Worm (Caenorhabditis elegans) whole organism, L4 larva: ENCODE measurements around the gene C49A9.9.
A peak's percentile ranks its signal among the peaks of the same experiment; 100 is the strongest.

Experiments used
- F10B5.3 ChIP-seq: sonication (generic microtip); optimal IDR thresholded peaks from 2 replicates; lab custom pipeline; 2016; ENCODE audit warnings: mild to moderate bottlenecking, missing genetic modification characterization, missing compliant biosample characterization
- F26F4.8 ChIP-seq: fragments of 200-800 bp; sonication (Bioruptor generic); conservative IDR thresholded peaks from 2 replicates; pipeline ENCODE4 v1.3.6; 2022; ENCODE audit warnings: missing genetic modification characterization, missing compliant biosample characterization
- F37D6.2 ChIP-seq: sonication (generic microtip); optimal IDR thresholded peaks from 2 replicates; lab custom pipeline; 2016; ENCODE audit warnings: mild to moderate bottlenecking, missing genetic modification characterization, missing compliant biosample characterization
- F49E8.2 ChIP-seq: sonication (generic microtip); optimal IDR thresholded peaks from 2 replicates; lab custom pipeline; 2016; ENCODE audit warnings: missing compliant biosample characterization, mild to moderate bottlenecking, missing genetic modification characterization, borderline replicate concordance
- Y48G9A.11 ChIP-seq: fragments of 200-800 bp; sonication (Bioruptor generic); IDR thresholded peaks from 2 replicates; pipeline ENCODE4 v1.3.6; 2022; ENCODE audit warnings: missing genetic modification reagents, missing genetic modification characterization, missing compliant biosample characterization
- Y5F2A.4 ChIP-seq: fragments of 200-800 bp; sonication (Bioruptor generic); optimal IDR thresholded peaks from 2 replicates; lab custom pipeline; 2018; ENCODE audit warnings: mild to moderate bottlenecking, missing genetic modification characterization, missing compliant biosample characterization
- ZK337.2 ChIP-seq: fragments of 200-800 bp; sonication (Bioruptor generic); IDR thresholded peaks from 2 replicates; pipeline ENCODE4 v1.3.6; 2022; ENCODE audit warnings: missing genetic modification reagents, missing genetic modification characterization, missing compliant biosample characterization
- aha-1 ChIP-seq: fragments of 150-350 bp; peaks from one replicate; lab custom pipeline; 2014; ENCODE audit warnings: missing biosample characterization, missing genetic modification characterization
- attf-4 ChIP-seq: sonication (generic microtip); optimal IDR thresholded peaks from 3 replicates; lab custom pipeline; 2017; ENCODE audit warnings: missing biosample characterization, missing genetic modification characterization
- ceh-32 ChIP-seq: sonication (generic microtip); optimal IDR thresholded peaks from 2 replicates; lab custom pipeline; 2016; ENCODE audit warnings: mild to moderate bottlenecking, missing genetic modification characterization, missing compliant biosample characterization; ENCODE audit not compliant: poor library complexity
- ceh-44 ChIP-seq: fragments of 200-800 bp; sonication (Bioruptor generic); IDR thresholded peaks from 2 replicates; pipeline ENCODE4 v1.3.6; 2022; ENCODE audit warnings: missing genetic modification reagents, missing genetic modification characterization, missing compliant biosample characterization
- ctbp-1 ChIP-seq: fragments of 200-800 bp; sonication (Bioruptor generic); IDR thresholded peaks from 2 replicates; pipeline ENCODE4 v1.3.6; 2022; ENCODE audit warnings: missing genetic modification reagents, missing genetic modification characterization, missing compliant biosample characterization
- daf-12 ChIP-seq: fragments of 150-350 bp; optimal IDR thresholded peaks from 2 replicates; lab custom pipeline; 2014; ENCODE audit warnings: missing biosample characterization, missing genetic modification reagents, missing genetic modification characterization
- daf-16 ChIP-seq, 3 experiments: sonication (generic microtip); optimal IDR thresholded peaks; 2 replicates each; lab custom pipeline; 2016 to 2017; ENCODE audit warnings: missing genetic modification characterization in 3 of 3, missing genetic modification reagents in 3 of 3, mild to moderate bottlenecking in 2 of 3, missing compliant biosample characterization in 2 of 3, missing biosample characterization in 1 of 3, moderate library complexity in 1 of 3
- dmd-9 ChIP-seq: fragments of 200-800 bp; sonication (Bioruptor generic); IDR thresholded peaks from 2 replicates; pipeline ENCODE4 v1.3.6; 2022; ENCODE audit warnings: missing genetic modification reagents, missing genetic modification characterization, missing compliant biosample characterization
- dpl-1 ChIP-seq: fragments of 150-350 bp; optimal IDR thresholded peaks from 2 replicates; lab custom pipeline; 2014; ENCODE audit warnings: missing biosample characterization, missing genetic modification reagents, missing genetic modification characterization
- duxl-1 ChIP-seq: sonication (generic microtip); optimal IDR thresholded peaks from 2 replicates; lab custom pipeline; 2016; ENCODE audit warnings: mild to moderate bottlenecking, missing genetic modification characterization, moderate library complexity, missing compliant biosample characterization; ENCODE audit not compliant: poor library complexity
- dve-1 ChIP-seq: sonication (generic microtip); optimal IDR thresholded peaks from 2 replicates; lab custom pipeline; 2017; ENCODE audit warnings: antibody characterized with exemption, mild to moderate bottlenecking, missing genetic modification characterization, missing compliant biosample characterization; ENCODE audit not compliant: insufficient read depth
- fkh-10 ChIP-seq: fragments of 150-350 bp; optimal IDR thresholded peaks from 2 replicates; lab custom pipeline; 2014; ENCODE audit warnings: missing biosample characterization, missing genetic modification reagents, missing genetic modification characterization
- hif-1 ChIP-seq, 2 experiments: sonication (generic microtip); optimal IDR thresholded peaks; 2 replicates each; lab custom pipeline; 2016 to 2017; ENCODE audit warnings: missing compliant biosample characterization in 2 of 2, missing genetic modification characterization in 2 of 2, missing genetic modification reagents in 2 of 2, missing genotype in 2 of 2, mild to moderate bottlenecking in 1 of 2
- hlh-30 ChIP-seq: sonication (generic microtip); optimal IDR thresholded peaks from 2 replicates; lab custom pipeline; 2017; ENCODE audit warnings: antibody characterized with exemption, mild to moderate bottlenecking, missing genetic modification characterization, missing compliant biosample characterization; ENCODE audit not compliant: insufficient read depth
- lim-7 ChIP-seq: fragments of 200-800 bp; sonication (Bioruptor generic); IDR thresholded peaks from 2 replicates; pipeline ENCODE4 v1.3.6; 2022; ENCODE audit warnings: missing genetic modification characterization, missing compliant biosample characterization
- lin-13 ChIP-seq: fragments of 150-350 bp; optimal IDR thresholded peaks from 2 replicates; lab custom pipeline; 2014; ENCODE audit warnings: missing biosample characterization, missing genetic modification reagents, missing genetic modification characterization
- lin-15B ChIP-seq: fragments of 150-350 bp; sonication (generic microtip); optimal IDR thresholded peaks from 3 replicates; lab custom pipeline; 2014; ENCODE audit warnings: missing biosample characterization, missing genetic modification characterization
- lin-29 ChIP-seq: fragments of 200-800 bp; sonication (Bioruptor generic); IDR thresholded peaks from 2 replicates; pipeline ENCODE4 v1.3.6; 2022; ENCODE audit warnings: missing genetic modification reagents, missing genetic modification characterization, missing compliant biosample characterization
- lsy-2 ChIP-seq, 2 experiments: fragments of 150-350 bp in 1 of 2; sonication (generic microtip) in 1 of 2; optimal IDR thresholded peaks; 2 replicates each; lab custom pipeline; 2014 to 2017; ENCODE audit warnings: missing biosample characterization in 2 of 2, missing genetic modification characterization in 2 of 2
- mdt-29 ChIP-seq: fragments of 200-800 bp; sonication (Bioruptor generic); IDR thresholded peaks from 2 replicates; pipeline ENCODE4 v1.3.6; 2022; ENCODE audit warnings: missing genetic modification reagents, missing genetic modification characterization, missing compliant biosample characterization
- mep-1 ChIP-seq: fragments of 150-350 bp; sonication (generic microtip); optimal IDR thresholded peaks from 3 replicates; lab custom pipeline; 2014; ENCODE audit warnings: missing biosample characterization, missing genetic modification characterization
- mes-2 ChIP-seq: sonication (generic microtip); optimal IDR thresholded peaks from 2 replicates; lab custom pipeline; 2016; ENCODE audit warnings: missing genotype, mild to moderate bottlenecking, missing genetic modification characterization, missing compliant biosample characterization; ENCODE audit not compliant: poor library complexity, severe bottlenecking
- nhr-102 ChIP-seq: sonication (generic microtip); optimal IDR thresholded peaks from 2 replicates; lab custom pipeline; 2016; ENCODE audit warnings: mild to moderate bottlenecking, missing genetic modification characterization, moderate library complexity, missing compliant biosample characterization
- nhr-11 ChIP-seq: fragments of 150-350 bp; optimal IDR thresholded peaks from 2 replicates; lab custom pipeline; 2014; ENCODE audit warnings: missing biosample characterization, missing genetic modification characterization
- nhr-111 ChIP-seq: fragments of 200-800 bp; sonication (Bioruptor generic); optimal IDR thresholded peaks from 2 replicates; lab custom pipeline; 2018; ENCODE audit warnings: mild to moderate bottlenecking, missing genetic modification characterization, missing compliant biosample characterization
- nhr-25 ChIP-seq: sonication (generic microtip); optimal IDR thresholded peaks from 2 replicates; lab custom pipeline; 2017; ENCODE audit warnings: missing genetic modification characterization, mild to moderate bottlenecking, missing compliant biosample characterization, antibody characterized with exemption, moderate library complexity, borderline replicate concordance; ENCODE audit not compliant: insufficient read depth
- nhr-42 ChIP-seq: fragments of 200-800 bp; sonication (Bioruptor generic); IDR thresholded peaks from 2 replicates; pipeline ENCODE4 v1.3.6; 2022; ENCODE audit warnings: missing genetic modification characterization, missing compliant biosample characterization
- nhr-6 ChIP-seq: fragments of 150-350 bp; optimal IDR thresholded peaks from 2 replicates; lab custom pipeline; 2014; ENCODE audit warnings: missing biosample characterization, missing genetic modification characterization
- nhr-76 ChIP-seq: fragments of 150-350 bp; optimal IDR thresholded peaks from 2 replicates; lab custom pipeline; 2014; ENCODE audit warnings: missing biosample characterization, missing genetic modification characterization
- nhr-77 ChIP-seq: fragments of 150-350 bp; optimal IDR thresholded peaks from 2 replicates; lab custom pipeline; 2014; ENCODE audit warnings: missing biosample characterization, missing genetic modification characterization
- pha-4 ChIP-seq, 2 experiments: fragments of 150-350 bp in 1 of 2; fragments of 200-800 bp in 1 of 2; sonication (Bioruptor generic) in 1 of 2; IDR thresholded peaks in 1 of 2; optimal IDR thresholded peaks in 1 of 2; 2 replicates each; pipeline versions ENCODE4 v1.3.6 to Lab custom; 2014 to 2022; ENCODE audit warnings: missing genetic modification characterization in 2 of 2, missing genetic modification reagents in 2 of 2, missing biosample characterization in 1 of 2, missing compliant biosample characterization in 1 of 2
- php-3 ChIP-seq: fragments of 200-800 bp; sonication (Bioruptor generic); IDR thresholded peaks from 2 replicates; pipeline ENCODE4 v1.3.6; 2022; ENCODE audit warnings: missing genetic modification reagents, missing genetic modification characterization, missing compliant biosample characterization
- rbr-2 ChIP-seq: sonication (generic microtip); optimal IDR thresholded peaks from 2 replicates; lab custom pipeline; 2016; ENCODE audit warnings: missing genotype, missing genetic modification characterization, missing compliant biosample characterization
- skn-1 ChIP-seq: fragments of 150-350 bp; optimal IDR thresholded peaks from 2 replicates; lab custom pipeline; 2014; ENCODE audit warnings: missing biosample characterization, missing genetic modification characterization
- spr-1 ChIP-seq: sonication (generic microtip); optimal IDR thresholded peaks from 2 replicates; lab custom pipeline; 2016; ENCODE audit warnings: mild to moderate bottlenecking, missing genetic modification characterization, missing compliant biosample characterization
- tra-1 ChIP-seq: fragments of 200-800 bp; sonication (Bioruptor generic); IDR thresholded peaks from 2 replicates; pipeline ENCODE4 v1.3.6; 2022; ENCODE audit warnings: missing genetic modification reagents, missing genetic modification characterization, missing compliant biosample characterization
- unc-130 ChIP-seq: sonication (generic microtip); optimal IDR thresholded peaks from 2 replicates; lab custom pipeline; 2016; ENCODE audit warnings: missing genetic modification reagents, missing genetic modification characterization, missing compliant biosample characterization
- unc-39 ChIP-seq: sonication (generic microtip); optimal IDR thresholded peaks from 2 replicates; lab custom pipeline; 2017; ENCODE audit warnings: missing biosample characterization, missing genetic modification characterization
- zag-1 ChIP-seq: fragments of 150-350 bp; optimal IDR thresholded peaks from 2 replicates; lab custom pipeline; 2014; ENCODE audit warnings: missing biosample characterization, missing genetic modification characterization
- zip-2 ChIP-seq: fragments of 150-350 bp; optimal IDR thresholded peaks from 2 replicates; lab custom pipeline; 2014; ENCODE audit warnings: missing biosample characterization, missing genetic modification characterization
- ztf-11 ChIP-seq: fragments of 150-350 bp; optimal IDR thresholded peaks from 2 replicates; lab custom pipeline; 2014; ENCODE audit warnings: missing biosample characterization, missing genetic modification characterization
- ztf-7 ChIP-seq: fragments of 150-350 bp; optimal IDR thresholded peaks from 2 replicates; lab custom pipeline; 2014; ENCODE audit warnings: missing biosample characterization, missing genetic modification characterization

The C49A9.9 gene

ce11 chrIV:6206294-6206776 is 10.8 kb upstream of the C49A9.9 start, which contains the start of gene C49A9.10:
TSS of gene C49A9.10 (minus strand) at chrIV:6206344.
- TF ChIP-seq pha-4 (GFP tag; IDR thresholded peaks at IDR 0.05; lab: Robert Waterston, UW) (0 out of 2 replicates have a peak, but pooled peaks have one; percentile 43), pha-4 (tag; optimal IDR thresholded peaks at IDR 0.05; lab: Kevin White, UChicago) (peak; percentile 36), nhr-6 (no peak), php-3 (GFP tag; lab: Robert Waterston, UW) (no peak), dmd-9 (GFP tag; lab: Robert Waterston, UW) (peak; percentile 83), zag-1 (tag; lab: Kevin White, UChicago) (no peak), dpl-1 (GFP tag; lab: Kevin White, UChicago) (peak; percentile 98), lin-13 (GFP tag; lab: Kevin White, UChicago) (peak; percentile 36), skn-1 (tag; lab: Kevin White, UChicago) (no peak), nhr-42 (GFP tag; lab: Robert Waterston, UW) (no peak), ZK337.2 (GFP tag; lab: Robert Waterston, UW) (peak; percentile 94), daf-16 (GFP tag; optimal IDR thresholded peaks at IDR 0.05; lab: Kevin White, UChicago) (peak in 1 of 2 experiments; percentile 57), daf-16 (tag; optimal IDR thresholded peaks at IDR 0.05; lab: Kevin White, UChicago) (peak; percentile 69), hlh-30 (tag; lab: Kevin White, UChicago) (peak; percentile 77), mes-2 (tag; lab: Kevin White, UChicago) (peak; percentile 100), daf-12 (tag; lab: Kevin White, UChicago) (no peak), F37D6.2 (tag; lab: Kevin White, UChicago) (peak; percentile 33), lin-15B (tag; lab: Kevin White, UChicago) (no peak), mdt-29 (GFP tag; lab: Robert Waterston, UW) (peak; percentile 71), mep-1 (tag; lab: Kevin White, UChicago) (peak; percentile 76), ztf-7 (tag; lab: Kevin White, UChicago) (peak; percentile 55), fkh-10 (GFP tag; lab: Kevin White, UChicago) (peak; percentile 27), ztf-11 (tag; lab: Kevin White, UChicago) (no peak), hif-1 (tag; optimal IDR thresholded peaks at IDR 0.05; lab: Kevin White, UChicago) (peak in 1 of 2 experiments; percentile 92), F49E8.2 (tag; lab: Kevin White, UChicago) (peak; percentile 82), Y5F2A.4 (GFP tag; lab: Kevin White, UChicago) (no peak), F26F4.8 (no peak), nhr-102 (peak; percentile 74), nhr-25 (tag; lab: Kevin White, UChicago) (no peak), nhr-76 (tag; lab: Kevin White, UChicago) (no peak), spr-1 (tag; lab: Kevin White, UChicago) (peak; percentile 38), F10B5.3 (tag; lab: Kevin White, UChicago) (peak; percentile 59), aha-1 (tag; lab: Kevin White, UChicago) (peak; percentile 52), attf-4 (tag; lab: Kevin White, UChicago) (no peak), dve-1 (peak; percentile 73), unc-39 (no peak), lin-29 (no peak), duxl-1 (tag; lab: Kevin White, UChicago) (peak; percentile 69), ceh-32 (tag; lab: Kevin White, UChicago) (no peak), zip-2 (no peak), tra-1 (GFP tag; lab: Robert Waterston, UW) (peak; percentile 73; the same call in 1 of the 2 replicates), lim-7 (GFP tag; lab: Robert Waterston, UW) (no peak), ctbp-1 (GFP tag; lab: Robert Waterston, UW) (0 out of 2 replicates have a peak, but pooled peaks have one; percentile 28), lsy-2 (tag; optimal IDR thresholded peaks at IDR 0.05; lab: Kevin White, UChicago) (peak in 1 of 2 experiments; percentile 89), nhr-77 (tag; lab: Kevin White, UChicago) (peak; percentile 59), ceh-44 (GFP tag; lab: Robert Waterston, UW) (peak; percentile 52; the same call in 1 of the 2 replicates), nhr-11 (peak; percentile 3), Y48G9A.11 (GFP tag; lab: Robert Waterston, UW) (peak; percentile 74; the same call in 1 of the 2 replicates), rbr-2 (tag; lab: Kevin White, UChicago) (peak; percentile 70), nhr-111 (GFP tag; lab: Kevin White, UChicago) (no peak), unc-130 (peak; percentile 89)
